Fruit fly (Drosophila melanogaster) whole organism, embryonic: ENCODE data around the gene Tcs4.

Experiments used
- Asciz ChIP-seq: fragments of 200-800 bp; sonication (Bioruptor generic); optimal IDR thresholded peaks from 2 replicates; lab custom pipeline; 2017; ENCODE audit warnings: missing biosample characterization, mild to moderate bottlenecking, missing genetic modification characterization, missing genetic modification reagents
- Atf-2 ChIP-seq: fragments of 200-800 bp; sonication (Bioruptor generic); optimal IDR thresholded peaks from 2 replicates; lab custom pipeline; 2016; ENCODE audit warnings: missing biosample characterization, missing genetic modification characterization
- CG10209 ChIP-seq: fragments of 200-800 bp; sonication (Bioruptor generic); optimal IDR thresholded peaks from 3 replicates; lab custom pipeline; 2017; ENCODE audit warnings: missing biosample characterization, mild to moderate bottlenecking, missing genetic modification characterization, missing genetic modification reagents
- CG10431 ChIP-seq: fragments of 200-800 bp; sonication (Bioruptor generic); optimal IDR thresholded peaks from 3 replicates; lab custom pipeline; 2018; ENCODE audit warnings: missing biosample characterization, mild to moderate bottlenecking, missing genetic modification characterization
- CG11085 ChIP-seq: fragments of 200-800 bp; sonication (Bioruptor generic); IDR thresholded peaks from 2 replicates; pipeline ENCODE4 v1.3.6; 2022; ENCODE audit warnings: missing biosample characterization, missing genetic modification characterization
- CG11695 ChIP-seq: fragments of 200-800 bp; sonication (Bioruptor generic); IDR thresholded peaks from 3 replicates; pipeline ENCODE4 v1.3.6; 2022; ENCODE audit warnings: missing biosample characterization, missing genetic modification characterization
- CG12104 ChIP-seq: fragments of 200-800 bp; sonication (Bioruptor generic); optimal IDR thresholded peaks from 3 replicates; lab custom pipeline; 2016; ENCODE audit warnings: missing biosample characterization, missing genetic modification characterization
- CG12155 ChIP-seq: fragments of 200-800 bp; sonication (Bioruptor generic); optimal IDR thresholded peaks from 3 replicates; lab custom pipeline; 2016; ENCODE audit warnings: missing biosample characterization, missing genetic modification characterization
- CG12769 ChIP-seq: fragments of 200-800 bp; sonication (Bioruptor generic); optimal IDR thresholded peaks from 2 replicates; lab custom pipeline; 2019; ENCODE audit warnings: missing biosample characterization, mild to moderate bottlenecking, missing genetic modification characterization, moderate library complexity
- CG13624 ChIP-seq: fragments of 200-800 bp; sonication (Bioruptor generic); optimal IDR thresholded peaks from 2 replicates; lab custom pipeline; 2016; ENCODE audit warnings: missing biosample characterization, missing genetic modification characterization
- CG15269 ChIP-seq: fragments of 200-800 bp; sonication (Bioruptor generic); optimal IDR thresholded peaks from 2 replicates; lab custom pipeline; 2018; ENCODE audit warnings: missing biosample characterization, mild to moderate bottlenecking, missing genetic modification characterization, moderate library complexity
- CG15514 ChIP-seq: fragments of 200-800 bp; sonication (Bioruptor generic); optimal IDR thresholded peaks from 3 replicates; lab custom pipeline; 2017; ENCODE audit warnings: missing biosample characterization, missing genetic modification characterization, mild to moderate bottlenecking, moderate library complexity, missing genetic modification reagents
- CG16813 ChIP-seq: fragments of 200-800 bp; sonication (Bioruptor generic); IDR thresholded peaks from 3 replicates; pipeline ENCODE4 v1.3.6; 2022; ENCODE audit warnings: missing biosample characterization, missing genetic modification characterization; ENCODE audit not compliant: partially characterized antibody
- CG17612 ChIP-seq: fragments of 200-800 bp; sonication (Bioruptor generic); IDR thresholded peaks from 2 replicates; pipeline ENCODE4 v1.3.6; 2022; ENCODE audit warnings: missing biosample characterization, missing genetic modification characterization
- CG1792 ChIP-seq: fragments of 200-800 bp; sonication (Bioruptor generic); optimal IDR thresholded peaks from 2 replicates; lab custom pipeline; 2016; ENCODE audit warnings: missing biosample characterization, missing genetic modification characterization
- CG18011 ChIP-seq: fragments of 200-800 bp; sonication (Bioruptor generic); optimal IDR thresholded peaks from 2 replicates; lab custom pipeline; 2017; ENCODE audit warnings: missing biosample characterization, missing genetic modification characterization, mild to moderate bottlenecking, moderate library complexity, missing genotype
- CG2199 ChIP-seq: fragments of 200-800 bp; sonication (Bioruptor generic); IDR thresholded peaks from 3 replicates; pipeline ENCODE4 v1.3.6; 2022; ENCODE audit warnings: missing biosample characterization, missing genetic modification characterization
- CG3065 ChIP-seq: fragments of 200-800 bp; sonication (Bioruptor generic); optimal IDR thresholded peaks from 2 replicates; lab custom pipeline; 2016; ENCODE audit warnings: missing biosample characterization, missing genetic modification characterization
- CG32772 ChIP-seq: fragments of 200-800 bp; sonication (Bioruptor generic); IDR thresholded peaks from 2 replicates; pipeline ENCODE4 v1.3.6; 2022; ENCODE audit warnings: missing biosample characterization, missing genetic modification characterization
- CG33557 ChIP-seq: fragments of 200-800 bp; sonication (Bioruptor generic); optimal IDR thresholded peaks from 2 replicates; lab custom pipeline; 2019; ENCODE audit warnings: missing biosample characterization, mild to moderate bottlenecking, missing genetic modification characterization, moderate library complexity
- CG4282 ChIP-seq: fragments of 200-800 bp; sonication (Bioruptor generic); optimal IDR thresholded peaks from 2 replicates; lab custom pipeline; 2016; ENCODE audit warnings: missing biosample characterization, missing genetic modification characterization
- CG43689 ChIP-seq: fragments of 200-800 bp; sonication (Bioruptor generic); IDR thresholded peaks from 2 replicates; pipeline ENCODE4 v1.3.6; 2022; ENCODE audit warnings: missing biosample characterization, missing genetic modification characterization
- CG6175 ChIP-seq: fragments of 200-800 bp; sonication (Bioruptor generic); IDR thresholded peaks from 3 replicates; pipeline ENCODE4 v1.3.6; 2022; ENCODE audit warnings: missing biosample characterization, missing genetic modification characterization
- CG6654 ChIP-seq: fragments of 200-800 bp; sonication (Bioruptor generic); optimal IDR thresholded peaks from 2 replicates; lab custom pipeline; 2017; ENCODE audit warnings: missing biosample characterization, mild to moderate bottlenecking, missing genetic modification characterization
- CG8388 ChIP-seq: fragments of 200-800 bp; sonication (Bioruptor generic); optimal IDR thresholded peaks from 2 replicates; lab custom pipeline; 2019; ENCODE audit warnings: missing biosample characterization, mild to moderate bottlenecking, missing genetic modification characterization, moderate library complexity
- Dek ChIP-seq: fragments of 200-800 bp; sonication (Bioruptor generic); optimal IDR thresholded peaks from 3 replicates; lab custom pipeline; 2019; ENCODE audit warnings: missing biosample characterization, mild to moderate bottlenecking, missing genetic modification characterization, moderate library complexity
- E2f1 ChIP-seq: fragments of 200-800 bp; sonication (Bioruptor generic); IDR thresholded peaks from 2 replicates; pipeline ENCODE4 v1.3.6; 2022; ENCODE audit warnings: missing biosample characterization, missing genetic modification characterization
- HLH4C ChIP-seq: fragments of 200-800 bp; sonication (Bioruptor generic); IDR thresholded peaks from 3 replicates; pipeline ENCODE4 v1.3.6; 2022; ENCODE audit warnings: missing biosample characterization, missing genetic modification characterization; ENCODE audit not compliant: partially characterized antibody
- Hmr ChIP-seq: fragments of 200-800 bp; sonication (Bioruptor generic); optimal IDR thresholded peaks from 3 replicates; lab custom pipeline; 2017; ENCODE audit warnings: mild to moderate bottlenecking, missing biosample characterization, missing genetic modification reagents, missing genetic modification characterization
- Mes4 ChIP-seq: fragments of 200-800 bp; sonication (Bioruptor generic); optimal IDR thresholded peaks from 2 replicates; lab custom pipeline; 2016; ENCODE audit warnings: missing biosample characterization, missing genetic modification characterization
- Sin3A ChIP-seq: fragments of >200 bp; optimal IDR thresholded peaks from 2 replicates; lab custom pipeline; 2018
- Ssrp ChIP-seq: fragments of 200-800 bp; sonication (Bioruptor generic); optimal IDR thresholded peaks from 2 replicates; lab custom pipeline; 2018; ENCODE audit warnings: missing biosample characterization, mild to moderate bottlenecking, missing genetic modification characterization, moderate library complexity
- aop ChIP-seq: fragments of 200-800 bp; sonication (Bioruptor generic); IDR thresholded peaks from 2 replicates; pipeline ENCODE4 v1.3.6; 2022; ENCODE audit warnings: missing biosample characterization, missing genetic modification characterization
- ap ChIP-seq: fragments of 200-800 bp; sonication (Bioruptor generic); IDR thresholded peaks from 2 replicates; pipeline ENCODE4 v1.3.6; 2022; ENCODE audit warnings: missing biosample characterization, missing genetic modification characterization
- ato ChIP-seq: fragments of 200-800 bp; sonication (Bioruptor generic); IDR thresholded peaks from 2 replicates; pipeline ENCODE4 v1.3.6; 2022; ENCODE audit warnings: missing biosample characterization, missing genetic modification characterization; ENCODE audit not compliant: partially characterized antibody
- bowl ChIP-seq: fragments of 200-800 bp; sonication (Bioruptor generic); IDR thresholded peaks from 2 replicates; pipeline ENCODE4 v1.3.6; 2022; ENCODE audit warnings: missing biosample characterization, missing genetic modification characterization
- chm ChIP-seq: fragments of 200-800 bp; sonication (Bioruptor generic); IDR thresholded peaks from 2 replicates; pipeline ENCODE4 v1.3.6; 2022; ENCODE audit warnings: missing biosample characterization, missing genetic modification characterization
- emc ChIP-seq: fragments of 200-800 bp; sonication (Bioruptor generic); optimal IDR thresholded peaks from 2 replicates; lab custom pipeline; 2016; ENCODE audit warnings: missing biosample characterization, missing genetic modification characterization
- esg ChIP-seq: fragments of 200-800 bp; sonication (Bioruptor generic); conservative IDR thresholded peaks from 2 replicates; pipeline ENCODE4 v1.3.6; 2022; ENCODE audit warnings: missing biosample characterization, missing genetic modification characterization
- ewg ChIP-seq: fragments of 200-800 bp; sonication (Bioruptor generic); optimal IDR thresholded peaks from 3 replicates; lab custom pipeline; 2017; ENCODE audit warnings: mild to moderate bottlenecking, missing biosample characterization, missing genetic modification reagents, missing genetic modification characterization
- her ChIP-seq: fragments of 200-800 bp; sonication (Bioruptor generic); optimal IDR thresholded peaks from 2 replicates; lab custom pipeline; 2016; ENCODE audit warnings: missing biosample characterization, missing genetic modification characterization
- inv ChIP-seq: fragments of 200-800 bp; sonication (Bioruptor generic); IDR thresholded peaks from 2 replicates; pipeline ENCODE4 v1.3.6; 2022; ENCODE audit warnings: missing biosample characterization, missing genetic modification characterization; ENCODE audit not compliant: partially characterized antibody
- lilli ChIP-seq: fragments of 200-800 bp; sonication (Bioruptor generic); optimal IDR thresholded peaks from 3 replicates; lab custom pipeline; 2016; ENCODE audit warnings: missing biosample characterization, missing genetic modification characterization
- onecut ChIP-seq: fragments of 200-800 bp; sonication (Bioruptor generic); IDR thresholded peaks from 2 replicates; pipeline ENCODE4 v1.3.6; 2022; ENCODE audit warnings: missing biosample characterization, missing genetic modification characterization
- pita ChIP-seq: fragments of 200-800 bp; sonication (Bioruptor generic); optimal IDR thresholded peaks from 2 replicates; lab custom pipeline; 2017; ENCODE audit warnings: missing biosample characterization, mild to moderate bottlenecking, missing genetic modification characterization
- rib ChIP-seq: fragments of 200-800 bp; sonication (Bioruptor generic); IDR thresholded peaks from 2 replicates; pipeline ENCODE4 v1.3.6; 2022; ENCODE audit warnings: missing biosample characterization, missing genetic modification characterization
- sc ChIP-seq, 3 experiments: fragments of >200 bp in 2 of 3; fragments of 200-800 bp in 1 of 3; sonication (Bioruptor generic) in 1 of 3; optimal IDR thresholded peaks; 2 replicates in 2 of 3; 3 replicates in 1 of 3; lab custom pipeline; 2017; ENCODE audit warnings: mild to moderate bottlenecking in 1 of 3, missing biosample characterization in 1 of 3, missing genetic modification characterization in 1 of 3, missing genetic modification reagents in 1 of 3
- sens-2 ChIP-seq: fragments of 200-800 bp; sonication (Bioruptor generic); IDR thresholded peaks from 2 replicates; pipeline ENCODE4 v1.3.6; 2022; ENCODE audit warnings: missing biosample characterization, missing genetic modification characterization
- sisA ChIP-seq: fragments of 200-800 bp; sonication (Bioruptor generic); IDR thresholded peaks from 2 replicates; pipeline ENCODE4 v1.3.6; 2022; ENCODE audit warnings: missing biosample characterization, missing genetic modification characterization
- stwl ChIP-seq: fragments of 200-800 bp; sonication (Bioruptor generic); optimal IDR thresholded peaks from 3 replicates; lab custom pipeline; 2018; ENCODE audit warnings: missing biosample characterization, mild to moderate bottlenecking, missing genetic modification characterization, moderate library complexity

Tcs4 gene

dm6 chrX:19750626-19751149, 49.1 kb upstream of the Tcs4 start, which contains the start of gene Abcd3 (continued):
- TF ChIP-seq onecut (GFP tag; lab: Robert Waterston, UW): peak; percentile 43; the same call in 1 of the 2 replicates
- no peak for TF ChIP-seq CG11695 (GFP tag; lab: Robert Waterston, UW)
- TF ChIP-seq CG32772 (GFP tag; lab: Robert Waterston, UW): no peak
- TF ChIP-seq CG1792: peak; percentile 40
- TF ChIP-seq sc (optimal IDR thresholded peaks at IDR 0.05; lab: Kevin White, UChicago): no peak
- TF ChIP-seq sc (GFP tag; optimal IDR thresholded peaks at IDR 0.05; lab: Kevin White, UChicago): no peak
- TF ChIP-seq esg (GFP tag; lab: Robert Waterston, UW): no peak
- TF ChIP-seq CG12769: peak; percentile 22
- TF ChIP-seq CG15514 (GFP tag; lab: Kevin White, UChicago): peak; percentile 77
- TF ChIP-seq Ssrp: no peak
- TF ChIP-seq CG12155: peak; percentile 8
- TF ChIP-seq CG33557 (GFP tag; lab: Kevin White, UChicago): peak; percentile 58
- TF ChIP-seq CG16813: peak; percentile 60; the same call in 2 of the 3 replicates
- TF ChIP-seq CG12104: no peak
- peak; percentile 34 for TF ChIP-seq lilli
- peak; percentile 73 for TF ChIP-seq Hmr (GFP tag; lab: Kevin White, UChicago)
- peak; percentile 38 for TF ChIP-seq ewg
- peak; percentile 15 for TF ChIP-seq CG15269 (tag; lab: Kevin White, UChicago)
- peak; percentile 20 for TF ChIP-seq stwl
- peak; percentile 53 for TF ChIP-seq inv (GFP tag; lab: Robert Waterston, UW)
- TF ChIP-seq E2f1: no peak
- TF ChIP-seq Asciz (GFP tag; lab: Kevin White, UChicago): no peak
- TF ChIP-seq CG43689: no peak
- no peak for TF ChIP-seq CG2199 (GFP tag; lab: Robert Waterston, UW)
- no peak for TF ChIP-seq ap (GFP tag; lab: Robert Waterston, UW)
- TF ChIP-seq CG17612 (GFP tag; lab: Robert Waterston, UW): no peak
- no peak for TF ChIP-seq CG3065 (GFP tag; lab: Kevin White, UChicago)
- TF ChIP-seq ato (GFP tag; lab: Robert Waterston, UW): peak; percentile 60; the same call in 1 of the 2 replicates
- TF ChIP-seq CG11085 (GFP tag; lab: Robert Waterston, UW): no peak
- no peak for TF ChIP-seq pita (GFP tag; lab: Kevin White, UChicago)
- TF ChIP-seq sens-2 (GFP tag; lab: Robert Waterston, UW): no peak
- TF ChIP-seq CG10209 (GFP tag; lab: Kevin White, UChicago): peak; percentile 26
- TF ChIP-seq Mes4: no peak
- peak; percentile 66; the same call in 1 of the 2 replicates for TF ChIP-seq chm
- TF ChIP-seq CG8388 (GFP tag; lab: Kevin White, UChicago): no peak
- TF ChIP-seq CG13624 (GFP tag; lab: Kevin White, UChicago): peak; percentile 76
- no peak for TF ChIP-seq CG18011 (GFP tag; lab: Kevin White, UChicago)
- TF ChIP-seq emc (GFP tag; lab: Kevin White, UChicago): no peak
- peak; percentile 75 for TF ChIP-seq HLH4C (GFP tag; lab: Robert Waterston, UW)
- TF ChIP-seq sisA (GFP tag; lab: Robert Waterston, UW): no peak
- TF ChIP-seq her (GFP tag; lab: Kevin White, UChicago): peak; percentile 55
- no peak for TF ChIP-seq CG4282 (GFP tag; lab: Kevin White, UChicago)
- peak; percentile 25; the same call in 1 of the 2 replicates for TF ChIP-seq rib (GFP tag; lab: Robert Waterston, UW)
- no peak for TF ChIP-seq aop
- TF ChIP-seq Atf-2 (GFP tag; lab: Kevin White, UChicago): no peak
- 0 out of 2 replicates have a peak, but pooled peaks have one; percentile 21 for TF ChIP-seq bowl (GFP tag; lab: Robert Waterston, UW)
- peak; percentile 17 for TF ChIP-seq Dek (tag; lab: Kevin White, UChicago)
- TF ChIP-seq Sin3A: peak; percentile 20
- TF ChIP-seq CG6654 (GFP tag; lab: Kevin White, UChicago): no peak
- 0 out of 3 replicates have a peak, but pooled peaks have one; percentile 40 for TF ChIP-seq CG6175 (GFP tag; lab: Robert Waterston, UW)
- no peak for TF ChIP-seq CG10431 (GFP tag; lab: Kevin White, UChicago)
